Worm (Caenorhabditis elegans): Measurements from ENCODE around the gene txt-18.
A peak's percentile ranks its signal among the peaks of the same experiment; 100 is the strongest.

Gene txt-18

ce11 chrII:6358232-6358631, 14.4 kb downstream of the txt-18 start (continued):
- peak; percentile 35 for TF ChIP-seq F49E8.2 (tag; optimal IDR thresholded peaks at IDR 0.05; ENCODE audit: insufficient read depth)
- TF ChIP-seq lin-26 (GFP tag; IDR thresholded peaks at IDR 0.05), result peak; percentile 66
- no peak for TF ChIP-seq C06A6.2 (GFP tag; conservative IDR thresholded peaks at IDR 0.05)
- TF ChIP-seq nfya-1 (tag; optimal IDR thresholded peaks at IDR 0.05; ENCODE audit: borderline replicate concordance, insufficient read depth), result no peak

ce11 chrII:6358905-6359304, 15.0 kb downstream of the txt-18 start, which contains the start of gene C32D5.12:
C32D5.12 (minus strand) TSS chrII:6359005.
- TF ChIP-seq ztf-18 (tag; optimal IDR thresholded peaks at IDR 0.05) (no peak), aptf-2 (GFP tag; conservative IDR thresholded peaks at IDR 0.05) (no peak), F33H1.4 (GFP tag; IDR thresholded peaks at IDR 0.05) (no peak), tbp1 (GFP tag; optimal IDR thresholded peaks at IDR 0.05) (no peak), madf-10 (tag; optimal IDR thresholded peaks at IDR 0.05) (no peak), nfyb-1 (GFP tag; IDR thresholded peaks at IDR 0.05) (no peak), D2030.7 (GFP tag; IDR thresholded peaks at IDR 0.05) (no peak), nfya-1 (tag; optimal IDR thresholded peaks at IDR 0.05; ENCODE audit: borderline replicate concordance, insufficient read depth) (no peak), C17E4.6 (GFP tag; IDR thresholded peaks at IDR 0.05) (no peak), dox-1 (GFP tag; IDR thresholded peaks at IDR 0.05) (no peak), ztf-25 (GFP tag; IDR thresholded peaks at IDR 0.05) (no peak), gei-17 (GFP tag; optimal IDR thresholded peaks at IDR 0.05) (no peak), B0019.2 (GFP tag; conservative IDR thresholded peaks at IDR 0.05) (no peak), ccch-3 (GFP tag; optimal IDR thresholded peaks at IDR 0.05) (no peak)

ce11 chrII:6360822-6361221, 16.9 kb downstream of the txt-18 start, which contains the start of gene K10B2.4:
K10B2.4 (minus strand) TSS chrII:6360959.
- TF ChIP-seq rcor-1 (GFP tag; IDR thresholded peaks at IDR 0.05) (peak; percentile 43; the same call in 1 of the 2 replicates), rec-8 (tag; optimal IDR thresholded peaks at IDR 0.05) (no peak), lir-1 (GFP tag; conservative IDR thresholded peaks at IDR 0.05) (no peak), ztf-26 (tag; optimal IDR thresholded peaks at IDR 0.05) (no peak), egl-44 (GFP tag; IDR thresholded peaks at IDR 0.05) (no peak), C17E4.6 (GFP tag; IDR thresholded peaks at IDR 0.05) (no peak), let-607 (tag; optimal IDR thresholded peaks at IDR 0.05) (peak in 1 of 2 experiments; percentile 5), F22D6.2 (tag; optimal IDR thresholded peaks at IDR 0.05) (no peak), hsf-1 (GFP tag; IDR thresholded peaks at IDR 0.05) (0 out of 2 replicates have a peak, but pooled peaks have one; percentile 35), lin-35 (GFP tag; optimal IDR thresholded peaks at IDR 0.05) (peak in 1 of 3 experiments; percentile 47), tlf-1 (GFP tag; optimal IDR thresholded peaks at IDR 0.05) (peak; percentile 43), D2030.7 (GFP tag; IDR thresholded peaks at IDR 0.05) (peak; percentile 41; the same call in 1 of the 2 replicates), madf-10 (tag; optimal IDR thresholded peaks at IDR 0.05) (no peak), hlh-26 (GFP tag; conservative IDR thresholded peaks at IDR 0.05) (no peak), repo-1 (tag; optimal IDR thresholded peaks at IDR 0.05) (no peak), atf-7 (tag; optimal IDR thresholded peaks at IDR 0.05) (peak; percentile 24), hmg-1.2 (GFP tag; IDR thresholded peaks at IDR 0.05) (0 out of 2 replicates have a peak, but pooled peaks have one; percentile 27), nhr-120 (GFP tag; IDR thresholded peaks at IDR 0.05) (no peak), unc-62 (GFP tag; optimal IDR thresholded peaks at IDR 0.05) (no peak), ama-1 (optimal IDR thresholded peaks at IDR 0.05) (no peak), ama-1 (GFP tag; optimal IDR thresholded peaks at IDR 0.05) (peak in 1 of 2 experiments; percentile 38), lsy-27 (tag; optimal IDR thresholded peaks at IDR 0.05; ENCODE audit: borderline replicate concordance, insufficient read depth) (no peak), F39B2.1 (GFP tag; IDR thresholded peaks at IDR 0.05) (no peak), F49E8.2 (tag; optimal IDR thresholded peaks at IDR 0.05; ENCODE audit: insufficient read depth) (peak; percentile 43), lin-26 (GFP tag; IDR thresholded peaks at IDR 0.05) (no peak), chd-7 (tag; optimal IDR thresholded peaks at IDR 0.05) (no peak), nhr-179 (tag; optimal IDR thresholded peaks at IDR 0.05) (no peak), B0035.1 (tag; optimal IDR thresholded peaks at IDR 0.05) (peak; percentile 56), aptf-3 (GFP tag; IDR thresholded peaks at IDR 0.05) (no peak), efl-1 (GFP tag; optimal IDR thresholded peaks at IDR 0.05) (no peak), nfyb-1 (GFP tag; IDR thresholded peaks at IDR 0.05) (peak; percentile 57; the same call in 1 of the 2 replicates), somi-1 (GFP tag; optimal IDR thresholded peaks at IDR 0.05) (no peak), nhr-80 (tag; optimal IDR thresholded peaks at IDR 0.05) (peak; percentile 61), B0336.3 (GFP tag; IDR thresholded peaks at IDR 0.05) (peak; percentile 36; the same call in 1 of the 2 replicates)
